ENCODE assay signal across 1 fruit fly cellular context in the genomic region with DNA sequence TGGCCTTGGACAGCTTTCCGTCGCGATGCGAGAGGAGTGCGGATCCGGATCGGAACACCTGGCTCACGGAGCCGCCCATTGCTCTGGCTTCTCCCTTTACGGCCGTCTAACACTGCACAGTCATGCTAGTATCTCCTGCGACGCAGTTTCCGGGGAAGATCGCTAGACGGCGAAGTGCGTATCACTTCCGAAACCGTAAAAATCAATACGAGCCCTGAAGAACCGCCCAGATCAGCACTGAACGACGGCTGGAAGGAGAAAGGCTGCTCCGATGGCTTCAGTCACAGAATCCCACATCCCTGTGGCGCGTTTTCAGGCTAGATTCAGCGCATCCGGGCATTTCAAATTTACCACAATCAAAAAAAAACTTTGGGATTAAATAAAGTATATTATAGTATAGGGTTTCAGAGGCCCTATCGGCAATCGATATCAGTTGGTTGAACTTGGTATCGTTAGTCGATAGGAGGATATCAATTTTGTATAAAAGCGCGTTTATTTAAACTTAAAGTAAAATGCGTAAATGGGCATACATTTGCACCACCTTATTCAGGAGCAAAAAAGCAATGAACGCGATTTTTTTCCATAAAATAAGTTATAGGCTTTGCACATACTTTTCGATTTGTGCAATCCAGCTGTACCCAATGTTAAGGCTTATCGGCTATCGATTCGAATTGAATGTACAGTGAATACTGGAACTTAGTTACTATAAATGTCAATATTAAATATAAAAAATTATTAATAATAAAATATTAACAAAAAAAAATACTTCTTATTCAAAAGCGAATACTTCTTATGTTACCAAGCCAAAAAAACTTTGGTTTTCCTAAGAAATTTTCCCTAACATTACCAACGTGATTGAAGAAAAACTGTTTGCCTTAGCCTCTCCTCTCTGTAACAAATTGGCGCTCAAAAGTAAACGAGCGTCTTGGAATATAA.
TF ChIP-seq lines count a peak whose summit lies in the region.

A gene (minus strand): TSS at position 435 of the 936 bp plus-strand sequence.
A gene (plus strand): TSS at position 921 of the 936 bp plus-strand sequence.

TF ChIP-seq in whole organism, embryonic, 481 proteins besides CTCF, POLR2A, EP300 and RAD21 (continued from another document):
- peak; percentile 78 to 83 for TF ChIP-seq Pdp1 (GFP tag; optimal IDR thresholded peaks at IDR 0.05; lab: Kevin White, UChicago)
- peak; percentile 5 for TF ChIP-seq CG10565 (GFP tag; optimal IDR thresholded peaks at IDR 0.05; lab: Kevin White, UChicago)
- peak; percentile 94 for TF ChIP-seq Taf1 (GFP tag; IDR thresholded peaks at IDR 0.05; lab: Robert Waterston, UW)
- peak; percentile 25 for TF ChIP-seq CG2129 (GFP tag; IDR thresholded peaks at IDR 0.05; lab: Robert Waterston, UW; ENCODE audit: partially characterized antibody)
- TF ChIP-seq fd3F (GFP tag; optimal IDR thresholded peaks at IDR 0.05; lab: Kevin White, UChicago): peak; percentile 98
- TF ChIP-seq z (GFP tag; IDR thresholded peaks at IDR 0.05; lab: Robert Waterston, UW): no peak
- TF ChIP-seq CG18262 (tag; optimal IDR thresholded peaks at IDR 0.05; lab: Kevin White, UChicago): peak; percentile 95
- TF ChIP-seq hb (GFP tag; IDR thresholded peaks at IDR 0.05; lab: Robert Waterston, UW; ENCODE audit: partially characterized antibody): peak; percentile 90
- peak; percentile 46; the same call in 1 of the 2 replicates for TF ChIP-seq danr (GFP tag; IDR thresholded peaks at IDR 0.05; lab: Robert Waterston, UW)
- no peak for TF ChIP-seq sd (tag; optimal IDR thresholded peaks at IDR 0.05; lab: Kevin White, UChicago)
- TF ChIP-seq sim (GFP tag; IDR thresholded peaks at IDR 0.05; lab: Robert Waterston, UW): peak; percentile 65; the same call in 1 of the 2 replicates
- peak in 1 of 3 experiments; percentile 98 for TF ChIP-seq lola (GFP tag; optimal IDR thresholded peaks at IDR 0.05; lab: Kevin White, UChicago)
- peak; percentile 99 for TF ChIP-seq Oli (tag; optimal IDR thresholded peaks at IDR 0.05; lab: Kevin White, UChicago)
- TF ChIP-seq twi (tag; optimal IDR thresholded peaks at IDR 0.05; lab: Kevin White, UChicago): peak; percentile 96
- no peak for TF ChIP-seq CG3281 (GFP tag; optimal IDR thresholded peaks at IDR 0.05; lab: Kevin White, UChicago)
- TF ChIP-seq CG4730 (GFP tag; IDR thresholded peaks at IDR 0.05; lab: Robert Waterston, UW): peak; percentile 94
- no peak for TF ChIP-seq CG14965 (GFP tag; optimal IDR thresholded peaks at IDR 0.05; lab: Kevin White, UChicago; ENCODE audit: borderline replicate concordance)
- TF ChIP-seq D19A (tag; optimal IDR thresholded peaks at IDR 0.05; lab: Kevin White, UChicago): no peak
- peak; percentile 97 for TF ChIP-seq B-H1 (GFP tag; IDR thresholded peaks at IDR 0.05; lab: Robert Waterston, UW)
- peak; percentile 93 for TF ChIP-seq Awh (GFP tag; IDR thresholded peaks at IDR 0.05; lab: Robert Waterston, UW)
- TF ChIP-seq Hr39 (optimal IDR thresholded peaks at IDR 0.05; lab: Kevin White, UChicago): no peak
- no peak for TF ChIP-seq Sox100B (GFP tag; optimal IDR thresholded peaks at IDR 0.05; lab: Kevin White, UChicago)
- peak; percentile 88 for TF ChIP-seq org-1 (GFP tag; optimal IDR thresholded peaks at IDR 0.05; lab: Kevin White, UChicago)
- TF ChIP-seq mirr (GFP tag; optimal IDR thresholded peaks at IDR 0.05; lab: Kevin White, UChicago): no peak
- TF ChIP-seq slou (GFP tag; optimal IDR thresholded peaks at IDR 0.05; lab: Kevin White, UChicago): peak; percentile 84
- TF ChIP-seq CG11093 (GFP tag; IDR thresholded peaks at IDR 0.05; lab: Robert Waterston, UW): peak; percentile 98
- peak; percentile 83 for TF ChIP-seq tx (GFP tag; optimal IDR thresholded peaks at IDR 0.05; lab: Kevin White, UChicago)
- peak; percentile 85 for TF ChIP-seq CG7271 (tag; optimal IDR thresholded peaks at IDR 0.05; lab: Kevin White, UChicago)
- TF ChIP-seq CG34422 (GFP tag; IDR thresholded peaks at IDR 0.05; lab: Robert Waterston, UW): peak; percentile 99
